Fruit fly (Drosophila melanogaster): ENCODE data around the gene qm.
A peak's percentile ranks its signal among the peaks of the same experiment; 100 is the strongest.

Gene qm

DNA sequence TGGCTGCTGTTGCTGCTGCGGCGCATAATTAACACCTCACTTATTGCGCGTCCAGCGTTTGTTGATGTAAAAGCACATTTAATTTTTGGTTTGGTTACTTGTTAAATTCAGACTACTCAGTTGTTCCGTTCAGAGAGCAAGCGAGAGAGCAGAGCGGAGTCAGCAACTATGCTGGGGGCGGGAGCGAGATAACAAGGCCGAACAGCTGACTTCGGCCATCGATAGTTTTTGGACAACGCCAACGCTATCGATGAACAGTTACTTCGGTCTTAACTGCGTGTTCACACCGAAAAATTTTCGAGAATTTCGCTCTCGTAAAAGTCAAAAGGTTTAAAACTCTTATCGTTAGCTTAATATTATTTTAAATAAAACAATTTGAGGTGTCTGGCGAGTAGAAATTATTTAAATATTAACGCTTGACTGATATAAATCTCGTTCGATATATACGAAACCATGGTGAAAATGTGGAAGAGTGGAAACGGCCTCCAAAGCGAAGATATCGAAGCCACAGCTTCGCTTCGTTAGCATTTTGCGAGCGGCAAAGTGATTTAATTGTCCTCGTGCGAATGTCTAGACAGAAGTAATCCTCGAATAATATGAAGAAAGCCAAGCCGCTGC lies 33.4 kb downstream of the qm start, which contains the start of the genes SMSr and smid (continued):
- TF ChIP-seq CG6792 (GFP tag; optimal IDR thresholded peaks at IDR 0.05) (peak; percentile 56), CG9139 (GFP tag; optimal IDR thresholded peaks at IDR 0.05) (no peak), svp (GFP tag) (peak; percentile 86), fkh (GFP tag; optimal IDR thresholded peaks at IDR 0.05) (no peak), Blimp-1 (GFP tag; optimal IDR thresholded peaks at IDR 0.05) (no peak), CG31627 (GFP tag; optimal IDR thresholded peaks at IDR 0.05) (peak; percentile 70), CG6163 (GFP tag; IDR thresholded peaks at IDR 0.05) (peak; percentile 41; the same call in 1 of the 3 replicates), pdm3 (GFP tag; optimal IDR thresholded peaks at IDR 0.05) (peak; percentile 70), Sox14 (GFP tag; optimal IDR thresholded peaks at IDR 0.05) (peak; percentile 77), fd85E (GFP tag; optimal IDR thresholded peaks at IDR 0.05) (no peak), achi (GFP tag; optimal IDR thresholded peaks at IDR 0.05) (peak; percentile 44), vri (GFP tag; optimal IDR thresholded peaks at IDR 0.05) (no peak), Eip78C (GFP tag) (peak; percentile 79), CG7368 (GFP tag; optimal IDR thresholded peaks at IDR 0.05) (no peak), spab (GFP tag; optimal IDR thresholded peaks at IDR 0.05) (no peak), CG8632 (GFP tag; optimal IDR thresholded peaks at IDR 0.05) (no peak), dac (GFP tag; optimal IDR thresholded peaks at IDR 0.05) (peak; percentile 2), OdsH (GFP tag; optimal IDR thresholded peaks at IDR 0.05) (peak; percentile 70), Hr38 (GFP tag; optimal IDR thresholded peaks at IDR 0.05) (no peak), CG34406 (GFP tag; optimal IDR thresholded peaks at IDR 0.05) (peak; percentile 47), CG3032 (tag; optimal IDR thresholded peaks at IDR 0.05) (peak; percentile 56), lz (GFP tag; optimal IDR thresholded peaks at IDR 0.05) (peak; percentile 71), Eip75B (GFP tag; optimal IDR thresholded peaks at IDR 0.05) (peak; percentile 61), Met (GFP tag; optimal IDR thresholded peaks at IDR 0.05) (no peak), Gug (GFP tag; IDR thresholded peaks at IDR 0.05) (peak; percentile 57; the same call in 1 of the 2 replicates), Sox15 (GFP tag; optimal IDR thresholded peaks at IDR 0.05) (peak; percentile 53), CG8319 (GFP tag; optimal IDR thresholded peaks at IDR 0.05) (peak; percentile 7), topi (GFP tag; optimal IDR thresholded peaks at IDR 0.05) (peak; percentile 65), ss (GFP tag; optimal IDR thresholded peaks at IDR 0.05) (peak in 1 of 2 experiments; percentile 4), CG6276 (GFP tag; optimal IDR thresholded peaks at IDR 0.05) (no peak), esn (GFP tag; optimal IDR thresholded peaks at IDR 0.05) (peak; percentile 63), Ets21C (GFP tag; optimal IDR thresholded peaks at IDR 0.05) (peak; percentile 57), dsx (GFP tag; optimal IDR thresholded peaks at IDR 0.05; ENCODE audit: poor library complexity, severe bottlenecking) (peak; percentile 27), CG11762 (GFP tag; optimal IDR thresholded peaks at IDR 0.05; ENCODE audit: insufficient read depth) (no peak)

DNA sequence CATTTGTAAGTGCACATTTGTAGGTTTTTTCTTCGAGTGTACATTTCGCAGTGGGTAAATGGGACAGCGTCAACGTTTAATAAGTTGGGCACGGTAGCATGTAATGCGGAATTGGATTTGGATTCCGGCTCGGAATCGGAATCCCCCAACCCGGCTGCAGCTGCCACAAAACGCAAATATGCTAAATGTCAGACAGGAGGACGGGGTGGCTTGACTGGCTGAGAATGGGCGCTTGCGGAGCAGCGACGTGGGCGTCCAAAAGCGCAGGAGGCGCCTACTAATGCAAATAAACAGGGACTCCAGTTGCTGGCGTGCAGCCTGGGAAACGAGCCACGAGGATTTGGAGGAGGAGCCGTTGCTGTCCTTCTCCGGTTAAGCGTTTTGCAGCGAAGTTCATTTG lies 39.7 kb downstream of the qm start, which contains the start of gene CG8564:
CG8564 (minus strand) TSS at position 101 of the 400 bp plus-strand sequence.
- TF ChIP-seq svp (GFP tag) (peak; percentile 10), CG16779 (tag; optimal IDR thresholded peaks at IDR 0.05) (no peak)

DNA sequence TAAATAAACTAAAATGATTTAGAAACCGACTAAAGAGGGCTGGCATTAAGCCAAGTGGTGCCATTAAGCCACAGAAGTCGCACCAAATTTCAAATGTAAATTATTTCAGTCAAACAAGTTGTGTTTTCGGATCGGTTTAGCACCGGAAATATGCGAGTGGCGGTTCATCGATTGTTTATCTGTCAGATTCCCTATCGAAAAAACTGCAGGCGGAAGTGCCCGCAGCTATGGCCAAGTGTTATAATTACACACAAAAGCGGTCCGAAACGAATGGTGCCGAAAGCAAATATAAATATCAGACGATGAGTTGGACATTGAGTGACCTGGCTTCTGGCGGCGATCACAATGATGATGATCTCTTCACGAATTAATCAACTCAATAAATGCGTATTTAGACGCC lies 41.9 kb downstream of the qm start:
- TF ChIP-seq Smox (GFP tag; optimal IDR thresholded peaks at IDR 0.05): no peak
- TF ChIP-seq CG11762 (GFP tag; optimal IDR thresholded peaks at IDR 0.05; ENCODE audit: insufficient read depth): no peak
- TF ChIP-seq Ets21C (GFP tag; optimal IDR thresholded peaks at IDR 0.05): no peak
- TF ChIP-seq CG6792 (GFP tag; optimal IDR thresholded peaks at IDR 0.05): no peak
- TF ChIP-seq Hr39 (GFP tag; optimal IDR thresholded peaks at IDR 0.05): no peak

DNA sequence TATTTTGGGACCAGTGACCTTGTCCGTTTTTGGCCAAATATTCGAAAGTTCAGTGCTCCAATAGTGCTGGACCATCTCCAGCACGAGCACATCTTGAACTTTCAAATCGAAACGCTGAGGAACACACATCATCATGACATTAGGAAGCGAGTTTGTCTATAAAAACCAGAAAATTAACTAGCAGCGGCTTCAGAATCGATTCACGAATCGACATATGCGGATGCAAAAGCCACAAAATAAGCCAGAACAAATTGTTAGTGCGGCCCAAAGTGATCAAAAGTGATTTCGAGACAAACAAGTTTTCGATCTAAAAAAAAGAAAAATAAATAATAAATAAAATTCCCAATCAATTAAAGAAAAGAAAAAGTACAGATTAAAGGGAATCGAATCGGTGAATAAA lies 42.3 kb downstream of the qm start, which contains the start of gene CG8563:
CG8563 (plus strand) TSS at position 301 of the 400 bp plus-strand sequence.
- TF ChIP-seq Hr4 (GFP tag; optimal IDR thresholded peaks at IDR 0.05) (no peak), CG8319 (GFP tag; optimal IDR thresholded peaks at IDR 0.05) (no peak), Sox14 (GFP tag; optimal IDR thresholded peaks at IDR 0.05) (no peak), vri (GFP tag; optimal IDR thresholded peaks at IDR 0.05) (no peak), Sox102F (GFP tag; optimal IDR thresholded peaks at IDR 0.05) (no peak), fkh (GFP tag; optimal IDR thresholded peaks at IDR 0.05) (no peak), CG34406 (GFP tag; optimal IDR thresholded peaks at IDR 0.05) (no peak), OdsH (GFP tag; optimal IDR thresholded peaks at IDR 0.05) (no peak), Eip78C (GFP tag) (no peak), CG9139 (GFP tag; optimal IDR thresholded peaks at IDR 0.05) (no peak), CG6163 (GFP tag; IDR thresholded peaks at IDR 0.05) (no peak), Ets21C (GFP tag; optimal IDR thresholded peaks at IDR 0.05) (no peak), fd85E (GFP tag; optimal IDR thresholded peaks at IDR 0.05) (no peak), Met (GFP tag; optimal IDR thresholded peaks at IDR 0.05) (no peak), Hr39 (GFP tag; optimal IDR thresholded peaks at IDR 0.05) (no peak), topi (GFP tag; optimal IDR thresholded peaks at IDR 0.05) (no peak), CG6792 (GFP tag; optimal IDR thresholded peaks at IDR 0.05) (no peak), CG8632 (GFP tag; optimal IDR thresholded peaks at IDR 0.05) (no peak)
